Worm (Caenorhabditis elegans) whole organism, L3 larva: ENCODE results near the gene T19C4.24.

Experiments used
- ama-1 ChIP-seq: fragments of 150-350 bp; optimal IDR thresholded peaks from 2 replicates; lab custom pipeline; 2018
- fos-1 ChIP-seq: fragments of 150-350 bp; optimal IDR thresholded peaks from 2 replicates; lab custom pipeline; 2014; ENCODE audit warnings: missing biosample characterization, missing genetic modification characterization
- snpc-4 ChIP-seq: fragments of 150-350 bp; optimal IDR thresholded peaks from 2 replicates; lab custom pipeline; 2014; ENCODE audit warnings: missing biosample characterization, missing genetic modification characterization
- ztf-4 ChIP-seq: fragments of 150-350 bp; optimal IDR thresholded peaks from 2 replicates; lab custom pipeline; 2014; ENCODE audit warnings: missing biosample characterization, missing genetic modification characterization

DNA sequence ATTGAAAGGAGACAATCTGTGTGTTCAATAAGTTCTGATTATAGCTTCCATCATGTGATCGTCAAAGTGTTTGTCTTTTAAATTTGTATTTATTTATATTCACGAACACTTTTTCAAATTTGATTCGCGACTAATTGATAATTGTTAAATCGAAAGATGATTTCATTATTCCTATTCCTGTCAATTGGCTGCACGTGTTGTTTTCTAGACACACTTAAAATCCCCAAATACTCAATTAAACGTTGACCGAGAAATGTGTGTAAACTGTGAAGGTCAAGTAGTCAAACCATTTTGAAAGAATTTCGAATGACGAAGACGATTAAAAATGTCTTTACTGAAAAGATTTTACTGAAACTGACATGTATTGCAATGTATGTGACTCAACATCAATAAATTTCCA lies 34.1 kb upstream of the T19C4.24 start:
- TF ChIP-seq ama-1: no peak
- TF ChIP-seq ztf-4: no peak
- no peak for TF ChIP-seq fos-1 (tag; lab: Kevin White, UChicago)
- TF ChIP-seq snpc-4 (tag; lab: Kevin White, UChicago): no peak
